Fruit fly (Drosophila melanogaster) whole organism, embryonic: Measurements from ENCODE around the gene smo.
A peak's percentile ranks its signal among the peaks of the same experiment; 100 is the strongest.

Source experiments
- Aef1 ChIP-seq: fragments of 200-800 bp; sonication (Bioruptor generic); IDR thresholded peaks from 3 replicates; pipeline ENCODE4 v1.3.6; 2022; ENCODE audit warnings: missing biosample characterization, missing genetic modification characterization
- Awh ChIP-seq: fragments of 200-800 bp; sonication (Bioruptor generic); IDR thresholded peaks from 2 replicates; pipeline ENCODE4, ENCODE4 v1.3.6; 2022; ENCODE audit warnings: missing biosample characterization, missing genetic modification characterization
- BEAF-32 ChIP-seq: fragments of 200-800 bp; sonication (Bioruptor generic); optimal IDR thresholded peaks from 3 replicates; lab custom pipeline; 2017; ENCODE audit warnings: missing biosample characterization, missing genetic modification characterization, mild to moderate bottlenecking, moderate library complexity, missing genetic modification reagents
- Blimp-1 ChIP-seq: fragments of 200-800 bp; sonication (Bioruptor generic); optimal IDR thresholded peaks from 3 replicates; lab custom pipeline; 2018; ENCODE audit warnings: missing biosample characterization, missing genetic modification characterization, mild to moderate bottlenecking, moderate library complexity, missing genetic modification reagents
- Bteb2 ChIP-seq: fragments of 200-800 bp; sonication (Bioruptor generic); optimal IDR thresholded peaks from 2 replicates; lab custom pipeline; 2016; ENCODE audit warnings: missing biosample characterization, missing genetic modification characterization
- CG10462 ChIP-seq: fragments of 200-800 bp; sonication (Bioruptor generic); optimal IDR thresholded peaks from 2 replicates; lab custom pipeline; 2016; ENCODE audit warnings: missing biosample characterization, missing genetic modification characterization
- CG12391 ChIP-seq: fragments of 200-800 bp; sonication (Bioruptor generic); optimal IDR thresholded peaks from 3 replicates; lab custom pipeline; 2018; ENCODE audit warnings: missing biosample characterization, mild to moderate bottlenecking, missing genetic modification characterization, moderate library complexity
- CG14667 ChIP-seq: fragments of 200-800 bp; sonication (Bioruptor generic); IDR thresholded peaks from 2 replicates; pipeline ENCODE4 v1.3.6; 2022; ENCODE audit warnings: missing biosample characterization, missing genetic modification characterization
- CG14860 ChIP-seq: fragments of 200-800 bp; sonication (Bioruptor generic); IDR thresholded peaks from 3 replicates; pipeline ENCODE4 v1.3.6; 2022; ENCODE audit warnings: missing biosample characterization, missing genetic modification characterization; ENCODE audit not compliant: partially characterized antibody
- CG15479 ChIP-seq: fragments of 200-800 bp; sonication (Bioruptor generic); optimal IDR thresholded peaks from 3 replicates; lab custom pipeline; 2019; ENCODE audit warnings: missing biosample characterization, mild to moderate bottlenecking, missing genetic modification characterization, moderate library complexity
- CG17186 ChIP-seq: fragments of 200-800 bp; sonication (Bioruptor generic); optimal IDR thresholded peaks from 3 replicates; lab custom pipeline; 2017; ENCODE audit warnings: missing biosample characterization, missing genetic modification reagents, missing genetic modification characterization
- CG17328 ChIP-seq: fragments of 200-800 bp; sonication (Bioruptor generic); IDR thresholded peaks from 2 replicates; pipeline ENCODE4 v1.3.6; 2022; ENCODE audit warnings: missing biosample characterization, missing genetic modification characterization
- CG17361 ChIP-seq: fragments of 200-800 bp; sonication (Bioruptor generic); IDR thresholded peaks from 3 replicates; pipeline ENCODE4 v1.3.6; 2022; ENCODE audit warnings: missing biosample characterization, missing genetic modification characterization
- CG17612 ChIP-seq: fragments of 200-800 bp; sonication (Bioruptor generic); IDR thresholded peaks from 2 replicates; pipeline ENCODE4 v1.3.6; 2022; ENCODE audit warnings: missing biosample characterization, missing genetic modification characterization
- CG4730 ChIP-seq: fragments of 200-800 bp; sonication (Bioruptor generic); IDR thresholded peaks from 2 replicates; pipeline ENCODE4 v1.3.6; 2022; ENCODE audit warnings: missing biosample characterization, missing genetic modification characterization
- CG6654 ChIP-seq: fragments of 200-800 bp; sonication (Bioruptor generic); optimal IDR thresholded peaks from 2 replicates; lab custom pipeline; 2017; ENCODE audit warnings: missing biosample characterization, mild to moderate bottlenecking, missing genetic modification characterization
- CG6854 ChIP-seq: fragments of 200-800 bp; sonication (Bioruptor generic); optimal IDR thresholded peaks from 3 replicates; lab custom pipeline; 2017; ENCODE audit warnings: missing biosample characterization, mild to moderate bottlenecking, missing genetic modification characterization
- CG7372 ChIP-seq: fragments of 200-800 bp; sonication (Bioruptor generic); IDR thresholded peaks from 2 replicates; pipeline ENCODE4 v1.3.6; 2022; ENCODE audit warnings: missing biosample characterization, missing genetic modification characterization
- CG8765 ChIP-seq: fragments of 200-800 bp; sonication (Bioruptor generic); IDR thresholded peaks from 2 replicates; pipeline ENCODE4 v1.3.6; 2022; ENCODE audit warnings: missing biosample characterization, missing genetic modification characterization
- CG8924 ChIP-seq: fragments of 200-800 bp; optimal IDR thresholded peaks from 3 replicates; lab custom pipeline; 2019; ENCODE audit warnings: missing biosample characterization, mild to moderate bottlenecking, missing genetic modification characterization, moderate library complexity
- Dll ChIP-seq: fragments of 200-800 bp; sonication (Bioruptor generic); IDR thresholded peaks from 4 replicates; pipeline ENCODE4 v1.3.6; 2022; ENCODE audit warnings: missing biosample characterization, missing genetic modification characterization; ENCODE audit not compliant: partially characterized antibody
- Elba2 ChIP-seq: fragments of 200-800 bp; sonication (Bioruptor generic); optimal IDR thresholded peaks from 3 replicates; lab custom pipeline; 2016; ENCODE audit warnings: missing biosample characterization, missing genetic modification characterization
- Ets65A ChIP-seq: fragments of 200-800 bp; sonication (Bioruptor generic); peaks from one replicate; lab custom pipeline; 2016; ENCODE audit warnings: missing biosample characterization, missing genetic modification characterization
- Hmr ChIP-seq: fragments of 200-800 bp; sonication (Bioruptor generic); optimal IDR thresholded peaks from 3 replicates; lab custom pipeline; 2017; ENCODE audit warnings: mild to moderate bottlenecking, missing biosample characterization, missing genetic modification reagents, missing genetic modification characterization
- MBD-R2 ChIP-seq: fragments of 200-800 bp; sonication (Bioruptor generic); IDR thresholded peaks from 2 replicates; pipeline ENCODE4 v1.3.6; 2022; ENCODE audit warnings: missing biosample characterization, missing genetic modification characterization
- NC2α ChIP-seq: fragments of 200-800 bp; sonication (Bioruptor generic); optimal IDR thresholded peaks from 2 replicates; lab custom pipeline; 2016; ENCODE audit warnings: missing biosample characterization, missing genetic modification characterization
- NC2β ChIP-seq: fragments of 200-800 bp; sonication (Bioruptor generic); optimal IDR thresholded peaks from 2 replicates; lab custom pipeline; 2016; ENCODE audit warnings: missing biosample characterization, missing genetic modification characterization
- PHDP ChIP-seq: fragments of 200-800 bp; sonication (Bioruptor generic); optimal IDR thresholded peaks from 3 replicates; lab custom pipeline; 2018; ENCODE audit warnings: missing biosample characterization, mild to moderate bottlenecking, missing genetic modification characterization, moderate library complexity
- Poxn ChIP-seq: fragments of 200-800 bp; sonication (Bioruptor generic); IDR thresholded peaks from 2 replicates; pipeline ENCODE4 v1.3.6; 2022; ENCODE audit warnings: missing biosample characterization, missing genetic modification characterization
- Sox102F ChIP-seq: fragments of 200-800 bp; sonication (Bioruptor generic); optimal IDR thresholded peaks from 2 replicates; lab custom pipeline; 2018; ENCODE audit warnings: missing biosample characterization, mild to moderate bottlenecking, missing genetic modification characterization, moderate library complexity
- Spps ChIP-seq: fragments of 200-800 bp; sonication (Bioruptor generic); optimal IDR thresholded peaks from 2 replicates; lab custom pipeline; 2018; ENCODE audit warnings: missing biosample characterization, mild to moderate bottlenecking, missing genetic modification characterization
- ase ChIP-seq: fragments of 200-800 bp; sonication (Bioruptor generic); IDR thresholded peaks from 3 replicates; pipeline ENCODE4 v1.3.6; 2022; ENCODE audit warnings: missing biosample characterization, missing genetic modification characterization
- bcd ChIP-seq: fragments of 200-800 bp; sonication (Bioruptor generic); optimal IDR thresholded peaks from 2 replicates; lab custom pipeline; 2017; ENCODE audit warnings: missing biosample characterization, mild to moderate bottlenecking, missing genetic modification characterization
- bigmax ChIP-seq: fragments of 200-800 bp; sonication (Bioruptor generic); optimal IDR thresholded peaks from 2 replicates; lab custom pipeline; 2018; ENCODE audit warnings: missing biosample characterization, mild to moderate bottlenecking, missing genetic modification characterization
- cas ChIP-seq: fragments of 200-800 bp; sonication (Bioruptor generic); IDR thresholded peaks from 2 replicates; pipeline ENCODE4 v1.3.6; 2022; ENCODE audit warnings: missing biosample characterization, missing genetic modification characterization
- cato ChIP-seq: fragments of 200-800 bp; sonication (Bioruptor generic); optimal IDR thresholded peaks from 2 replicates; lab custom pipeline; 2016; ENCODE audit warnings: missing biosample characterization, missing genetic modification characterization, borderline replicate concordance
- corto ChIP-seq: fragments of 200-800 bp; sonication (Bioruptor generic); optimal IDR thresholded peaks from 2 replicates; lab custom pipeline; 2016; ENCODE audit warnings: missing biosample characterization, mild to moderate bottlenecking, missing genetic modification characterization, moderate library complexity
- ems ChIP-seq: fragments of 200-800 bp; sonication (Bioruptor generic); optimal IDR thresholded peaks from 3 replicates; lab custom pipeline; 2016; ENCODE audit warnings: missing biosample characterization, missing genetic modification characterization
- gt ChIP-seq: fragments of 200-800 bp; sonication (Bioruptor generic); IDR thresholded peaks from 2 replicates; pipeline ENCODE4 v1.3.6; 2022; ENCODE audit warnings: missing biosample characterization, missing genetic modification characterization
- org-1 ChIP-seq: fragments of 200-800 bp; sonication (Bioruptor generic); optimal IDR thresholded peaks from 2 replicates; lab custom pipeline; 2017; ENCODE audit warnings: missing biosample characterization, missing genetic modification characterization
- otp ChIP-seq: fragments of 200-800 bp; sonication (Bioruptor generic); IDR thresholded peaks from 3 replicates; pipeline ENCODE4, ENCODE4 v1.3.6; 2022; ENCODE audit warnings: missing biosample characterization, missing genetic modification characterization
- pita ChIP-seq: fragments of 200-800 bp; sonication (Bioruptor generic); optimal IDR thresholded peaks from 2 replicates; lab custom pipeline; 2017; ENCODE audit warnings: missing biosample characterization, mild to moderate bottlenecking, missing genetic modification characterization
- prd ChIP-seq, 3 experiments: fragments of >200 bp in 2 of 3; fragments of 200-800 bp in 1 of 3; sonication (Bioruptor generic) in 1 of 3; optimal IDR thresholded peaks in 2 of 3; IDR thresholded peaks in 1 of 3; 2 replicates in 2 of 3; 3 replicates in 1 of 3; pipeline versions ENCODE4 v1.3.6 to Lab custom; 2017 to 2022; ENCODE audit warnings: missing biosample characterization in 1 of 3, missing genetic modification characterization in 1 of 3
- ranshi ChIP-seq: fragments of 200-800 bp; sonication (Bioruptor generic); IDR thresholded peaks from 2 replicates; pipeline ENCODE4 v1.3.6; 2022; ENCODE audit warnings: missing biosample characterization, missing genetic modification characterization
- sim ChIP-seq: fragments of 200-800 bp; sonication (Bioruptor generic); IDR thresholded peaks from 2 replicates; pipeline ENCODE4 v1.3.6; 2022; ENCODE audit warnings: missing biosample characterization, missing genetic modification characterization
- stwl ChIP-seq: fragments of 200-800 bp; sonication (Bioruptor generic); optimal IDR thresholded peaks from 3 replicates; lab custom pipeline; 2018; ENCODE audit warnings: missing biosample characterization, mild to moderate bottlenecking, missing genetic modification characterization, moderate library complexity
- tx ChIP-seq: fragments of 200-800 bp; sonication (Bioruptor generic); optimal IDR thresholded peaks from 2 replicates; lab custom pipeline; 2016; ENCODE audit warnings: missing biosample characterization, missing genetic modification characterization
- usp ChIP-seq: fragments of >200 bp; optimal IDR thresholded peaks from 2 replicates; lab custom pipeline; 2017; ENCODE audit warnings: missing biosample characterization, missing genetic modification characterization
- vnd ChIP-seq: fragments of 200-800 bp; sonication (Bioruptor generic); IDR thresholded peaks from 3 replicates; pipeline ENCODE4 v1.3.6; 2022; ENCODE audit warnings: missing biosample characterization, missing genetic modification characterization; ENCODE audit not compliant: partially characterized antibody
- wek ChIP-seq: fragments of 200-800 bp; sonication (Bioruptor generic); optimal IDR thresholded peaks from 3 replicates; lab custom pipeline; 2018; ENCODE audit warnings: missing biosample characterization, mild to moderate bottlenecking, missing genetic modification characterization, moderate library complexity
- zf30C ChIP-seq: fragments of 200-800 bp; sonication (Bioruptor generic); optimal IDR thresholded peaks from 3 replicates; lab custom pipeline; 2018; ENCODE audit warnings: missing biosample characterization, mild to moderate bottlenecking, missing genetic modification characterization

The smo gene

DNA sequence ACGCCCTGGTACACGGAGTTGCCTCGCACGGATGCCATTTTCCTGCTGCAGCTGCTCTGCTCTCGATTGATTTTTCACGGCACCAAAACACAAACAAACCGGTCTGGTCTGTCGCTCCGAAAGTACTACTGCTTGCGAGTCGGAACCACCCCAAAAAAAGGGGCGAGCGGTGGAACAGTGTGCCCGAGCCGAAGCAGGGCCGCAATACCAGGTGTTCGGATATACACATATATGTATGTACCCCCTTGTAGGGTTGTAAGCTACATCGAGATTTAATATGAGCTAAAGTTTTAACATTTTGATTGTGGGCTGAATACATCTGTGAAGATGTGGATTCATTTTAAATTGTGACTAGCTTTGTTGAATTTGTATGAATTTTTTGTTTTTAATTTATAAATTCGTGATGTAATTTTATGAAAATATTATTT, 8.2 kb downstream of the smo start (continued):
- no peak for TF ChIP-seq CG15479 (GFP tag; lab: Kevin White, UChicago)
- TF ChIP-seq NC2α = peak; percentile 5
- no peak for TF ChIP-seq CG4730 (GFP tag; lab: Robert Waterston, UW)
- TF ChIP-seq CG8924 (tag; lab: Kevin White, UChicago) = peak; percentile 63
- no peak for TF ChIP-seq CG14667
- TF ChIP-seq bcd (GFP tag; lab: Kevin White, UChicago) = peak; percentile 5
- peak; percentile 39; the same call in 1 of the 2 replicates for TF ChIP-seq ranshi
- no peak for TF ChIP-seq Dll
- TF ChIP-seq Elba2 (GFP tag; lab: Kevin White, UChicago) = no peak
- TF ChIP-seq org-1 (GFP tag; lab: Kevin White, UChicago) = no peak
- peak; percentile 16 for TF ChIP-seq NC2β (GFP tag; lab: Kevin White, UChicago)
- no peak for TF ChIP-seq prd (optimal IDR thresholded peaks at IDR 0.05; lab: Kevin White, UChicago)
- no peak for TF ChIP-seq prd (GFP tag; IDR thresholded peaks at IDR 0.05; lab: Robert Waterston, UW)
- TF ChIP-seq CG6854 = peak; percentile 55
- no peak for TF ChIP-seq usp (GFP tag; lab: Kevin White, UChicago)
- TF ChIP-seq vnd (GFP tag; lab: Robert Waterston, UW) = no peak
- peak; percentile 70 for TF ChIP-seq PHDP (tag; lab: Kevin White, UChicago)
- no peak for TF ChIP-seq CG14860
- peak; percentile 48 for TF ChIP-seq Bteb2 (GFP tag; lab: Kevin White, UChicago)
- peak; percentile 41 for TF ChIP-seq Blimp-1
- TF ChIP-seq CG6654 (GFP tag; lab: Kevin White, UChicago) = no peak
- TF ChIP-seq tx (GFP tag; lab: Kevin White, UChicago) = peak; percentile 31
- peak; percentile 53 for TF ChIP-seq Awh (GFP tag; lab: Robert Waterston, UW)
- TF ChIP-seq cato (GFP tag; lab: Kevin White, UChicago) = no peak
- TF ChIP-seq CG17186 (GFP tag; lab: Kevin White, UChicago) = peak; percentile 17
- TF ChIP-seq Poxn (GFP tag; lab: Robert Waterston, UW) = no peak
- peak; percentile 77 for TF ChIP-seq stwl (tag; lab: Kevin White, UChicago)
- TF ChIP-seq ase = no peak
- 0 out of 3 replicates have a peak, but pooled peaks have one; percentile 33 for TF ChIP-seq CG17361 (GFP tag; lab: Robert Waterston, UW)
- peak; percentile 65 for TF ChIP-seq CG12391 (tag; lab: Kevin White, UChicago)
- TF ChIP-seq CG17612 (GFP tag; lab: Robert Waterston, UW) = no peak
- no peak for TF ChIP-seq cas (GFP tag; lab: Robert Waterston, UW)
- peak; percentile 38 for TF ChIP-seq Spps (tag; lab: Kevin White, UChicago)
- no peak for TF ChIP-seq CG8765 (GFP tag; lab: Robert Waterston, UW)
- no peak; the same call in 1 of the 2 replicates for TF ChIP-seq sim (GFP tag; lab: Robert Waterston, UW)
- no peak for TF ChIP-seq Ets65A (GFP tag; lab: Kevin White, UChicago)
- TF ChIP-seq wek (GFP tag; lab: Kevin White, UChicago) = no peak
- TF ChIP-seq CG7372 (GFP tag; lab: Robert Waterston, UW) = peak; percentile 18; the same call in 1 of the 2 replicates
- TF ChIP-seq CG10462 (GFP tag; lab: Kevin White, UChicago) = no peak
- TF ChIP-seq Aef1 (GFP tag; lab: Robert Waterston, UW) = no peak
- peak; percentile 54 for TF ChIP-seq ems
- no peak for TF ChIP-seq gt (GFP tag; lab: Robert Waterston, UW)
- no peak for TF ChIP-seq pita (GFP tag; lab: Kevin White, UChicago)
- no peak for TF ChIP-seq bigmax (GFP tag; lab: Kevin White, UChicago)
- 0 out of 2 replicates have a peak, but pooled peaks have one; percentile 35 for TF ChIP-seq CG17328 (GFP tag; lab: Robert Waterston, UW)
- TF ChIP-seq otp (GFP tag; lab: Robert Waterston, UW) = peak; percentile 31; the same call in 1 of the 3 replicates
- TF ChIP-seq zf30C (GFP tag; lab: Kevin White, UChicago) = no peak
- peak; percentile 72 for TF ChIP-seq Hmr (GFP tag; lab: Kevin White, UChicago)
- TF ChIP-seq Sox102F (GFP tag; lab: Kevin White, UChicago) = peak; percentile 46
- TF ChIP-seq MBD-R2 (GFP tag; lab: Robert Waterston, UW) = peak; percentile 77; the same call in 1 of the 2 replicates
- TF ChIP-seq corto = no peak
- peak; percentile 31 for TF ChIP-seq BEAF-32 (GFP tag; lab: Kevin White, UChicago)
